Fruit fly (Drosophila melanogaster): ENCODE data around the gene Hsp23.
A peak's percentile ranks its signal among the peaks of the same experiment; 100 is the strongest.

The Hsp23 gene

DNA sequence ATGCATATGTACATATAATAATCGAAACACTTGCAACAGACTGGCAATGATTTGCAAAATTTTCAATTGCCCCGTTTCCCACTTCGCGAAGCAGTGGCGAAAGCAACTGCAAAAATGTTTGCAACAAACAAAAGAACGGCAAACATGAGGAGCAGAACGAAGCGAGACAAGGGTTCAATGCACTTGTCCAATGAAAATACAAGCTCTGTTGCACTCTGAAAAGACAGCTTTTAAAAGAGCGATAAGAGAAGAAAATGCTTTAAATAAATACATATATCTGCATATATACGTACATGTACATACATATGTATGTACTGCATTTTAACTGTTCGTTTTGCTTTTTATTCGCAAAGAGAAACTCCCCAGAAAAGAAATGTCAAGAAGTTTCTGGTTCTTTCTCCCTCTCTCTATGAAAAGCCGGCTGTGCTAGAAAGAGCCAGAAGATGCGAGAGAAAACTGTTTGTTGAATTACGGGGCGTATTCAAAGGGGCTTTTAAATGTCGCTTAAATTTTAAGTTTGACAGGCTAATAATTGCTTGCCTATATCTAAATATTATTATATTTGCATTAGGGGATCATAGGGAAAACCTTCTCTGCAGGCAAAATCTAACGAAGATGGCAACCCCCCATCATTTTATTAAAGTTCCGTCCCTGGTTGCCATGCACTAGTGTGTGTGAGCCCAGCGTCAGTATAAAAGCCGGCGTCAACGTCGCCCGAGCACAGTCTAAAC, 1.8 kb downstream of the Hsp23 start, which contains the start of gene Hsp27 (continued):
- TF ChIP-seq al (GFP tag; IDR thresholded peaks at IDR 0.05) (peak; percentile 98), CG12769 (tag; optimal IDR thresholded peaks at IDR 0.05) (peak; percentile 92), CG3407 (GFP tag; optimal IDR thresholded peaks at IDR 0.05) (peak; percentile 98), nau (GFP tag; optimal IDR thresholded peaks at IDR 0.05) (peak; percentile 99), gfzf (GFP tag; optimal IDR thresholded peaks at IDR 0.05) (no peak), chif (GFP tag; optimal IDR thresholded peaks at IDR 0.05) (peak; percentile 88 to 92), CG2889 (GFP tag; IDR thresholded peaks at IDR 0.05) (peak; percentile 94), bowl (GFP tag; IDR thresholded peaks at IDR 0.05) (peak; percentile 92), sd (tag; optimal IDR thresholded peaks at IDR 0.05) (peak; percentile 90), ac (GFP tag; optimal IDR thresholded peaks at IDR 0.05) (peak; percentile 82), CG7786 (GFP tag; optimal IDR thresholded peaks at IDR 0.05) (peak; percentile 88), HLHmδ (GFP tag; optimal IDR thresholded peaks at IDR 0.05) (no peak), CG6689 (GFP tag; IDR thresholded peaks at IDR 0.05) (peak; percentile 99), Neu2 (GFP tag; optimal IDR thresholded peaks at IDR 0.05; ENCODE audit: borderline replicate concordance) (no peak), bab2 (GFP tag; optimal IDR thresholded peaks at IDR 0.05) (peak; percentile 93), cas (GFP tag; IDR thresholded peaks at IDR 0.05) (peak; percentile 95), Bgb (GFP tag; IDR thresholded peaks at IDR 0.05; ENCODE audit: partially characterized antibody) (no peak), org-1 (GFP tag; optimal IDR thresholded peaks at IDR 0.05) (peak; percentile 97), pum (GFP tag; optimal IDR thresholded peaks at IDR 0.05) (peak; percentile 94), row (GFP tag; IDR thresholded peaks at IDR 0.05) (peak; percentile 98), salm (tag; optimal IDR thresholded peaks at IDR 0.05) (peak; percentile 97), CG16813 (GFP tag; IDR thresholded peaks at IDR 0.05; ENCODE audit: partially characterized antibody) (no peak), CG33557 (GFP tag; optimal IDR thresholded peaks at IDR 0.05) (peak; percentile 74), Abd-B (GFP tag; optimal IDR thresholded peaks at IDR 0.05) (peak; percentile 97), sima (GFP tag; optimal IDR thresholded peaks at IDR 0.05) (peak; percentile 68), Antp (GFP tag; optimal IDR thresholded peaks at IDR 0.05) (peak; percentile 93), Hmr (GFP tag; optimal IDR thresholded peaks at IDR 0.05) (peak; percentile 98), ssp (GFP tag; IDR thresholded peaks at IDR 0.05) (peak; percentile 94), CG14710 (tag; optimal IDR thresholded peaks at IDR 0.05) (peak; percentile 97), CG2712 (tag; optimal IDR thresholded peaks at IDR 0.05) (peak; percentile 99), CG10147 (GFP tag; optimal IDR thresholded peaks at IDR 0.05) (peak; percentile 96), CG4617 (GFP tag; optimal IDR thresholded peaks at IDR 0.05; ENCODE audit: borderline replicate concordance) (peak; percentile 96), Oaz (GFP tag; IDR thresholded peaks at IDR 0.05) (peak; percentile 89), eyg (GFP tag; optimal IDR thresholded peaks at IDR 0.05) (peak; percentile 92), CG13424 (tag; optimal IDR thresholded peaks at IDR 0.05) (peak; percentile 95), abd-A (tag; optimal IDR thresholded peaks at IDR 0.05) (peak; percentile 64), slp2 (GFP tag; optimal IDR thresholded peaks at IDR 0.05) (peak; percentile 95), ranshi (GFP tag; IDR thresholded peaks at IDR 0.05) (peak; percentile 99), CG31388 (GFP tag; optimal IDR thresholded peaks at IDR 0.05) (peak; percentile 96), CG11695 (GFP tag; IDR thresholded peaks at IDR 0.05) (peak; percentile 99), CG8924 (tag; optimal IDR thresholded peaks at IDR 0.05) (peak; percentile 98), en (GFP tag; optimal IDR thresholded peaks at IDR 0.05) (peak; percentile 65), CG30403 (GFP tag; optimal IDR thresholded peaks at IDR 0.05) (peak; percentile 99), Drgx (GFP tag; IDR thresholded peaks at IDR 0.05) (peak; percentile 100), CG10321 (GFP tag; IDR thresholded peaks at IDR 0.05) (peak; percentile 80), H2.0 (GFP tag; IDR thresholded peaks at IDR 0.05) (peak; percentile 98), bigmax (GFP tag; optimal IDR thresholded peaks at IDR 0.05) (peak; percentile 71), CG6272 (GFP tag; IDR thresholded peaks at IDR 0.05) (peak; percentile 98), da (GFP tag; optimal IDR thresholded peaks at IDR 0.05) (peak; percentile 49), chm (GFP tag; IDR thresholded peaks at IDR 0.05) (peak; percentile 98)

Measured in whole organism, embryonic.